Worm (Caenorhabditis elegans) whole organism, L3 larva: ENCODE data around the gene H04D03.4.

ENCODE experiments used
- R02D3.7 ChIP-seq: fragments of 150-350 bp; optimal IDR thresholded peaks from 2 replicates; lab custom pipeline; 2014; ENCODE audit warnings: missing biosample characterization, missing genetic modification characterization
- nhr-28 ChIP-seq: fragments of 150-350 bp; optimal IDR thresholded peaks from 2 replicates; lab custom pipeline; 2014; ENCODE audit warnings: missing biosample characterization, missing genetic modification characterization

DNA sequence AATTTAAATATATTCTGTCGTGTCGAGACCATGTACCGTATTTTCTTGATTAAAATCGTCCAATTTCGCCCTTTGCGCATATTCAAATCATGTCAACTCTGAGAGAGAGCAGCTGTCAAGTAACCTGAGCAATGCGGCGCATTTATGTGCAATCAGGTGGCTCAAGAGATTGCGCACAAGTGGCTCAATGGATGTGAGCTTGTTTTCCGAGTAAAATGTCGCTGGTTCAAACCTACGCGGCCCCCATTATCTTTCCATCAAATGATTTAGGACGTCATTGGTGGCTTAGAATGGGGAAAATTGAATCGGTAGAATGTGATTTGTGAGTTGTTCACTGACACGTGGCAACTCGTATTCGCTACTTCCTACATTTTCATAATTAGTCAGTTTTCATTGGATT is 18.8 kb downstream of the H04D03.4 start:
- TF ChIP-seq nhr-28 (tag; lab: Kevin White, UChicago) (no peak), R02D3.7 (tag; lab: Kevin White, UChicago) (no peak)
